Worm (Caenorhabditis elegans): ENCODE results near the gene srv-4.

ce11 chrIV:4292569-4292968 is 4.3 kb upstream of the srv-4 start, which contains the start of gene F15E6.10:
- TF ChIP-seq lsy-2 (tag; optimal IDR thresholded peaks at IDR 0.05) (no peak), ces-1 (GFP tag; optimal IDR thresholded peaks at IDR 0.05) (no peak), nhr-237 (tag; optimal IDR thresholded peaks at IDR 0.05) (no peak), M03D4.4 (tag; optimal IDR thresholded peaks at IDR 0.05) (no peak), pha-4 (tag; optimal IDR thresholded peaks at IDR 0.05) (no peak)
